Fruit fly (Drosophila melanogaster) whole organism, embryonic: ENCODE data around the gene Trhn.
A peak's percentile ranks its signal among the peaks of the same experiment; 100 is the strongest.

Experiments
- Atf3 ChIP-seq: fragments of 200-800 bp; sonication (Bioruptor generic); optimal IDR thresholded peaks from 3 replicates; lab custom pipeline; 2016; ENCODE audit warnings: missing biosample characterization, missing genetic modification characterization
- B-H1 ChIP-seq: fragments of 200-800 bp; sonication (Bioruptor generic); IDR thresholded peaks from 3 replicates; pipeline ENCODE4 v1.3.6; 2022; ENCODE audit warnings: missing biosample characterization, missing genetic modification characterization
- Blimp-1 ChIP-seq: fragments of 200-800 bp; sonication (Bioruptor generic); optimal IDR thresholded peaks from 3 replicates; lab custom pipeline; 2018; ENCODE audit warnings: missing biosample characterization, missing genetic modification characterization, mild to moderate bottlenecking, moderate library complexity, missing genetic modification reagents
- CG15514 ChIP-seq: fragments of 200-800 bp; sonication (Bioruptor generic); optimal IDR thresholded peaks from 3 replicates; lab custom pipeline; 2017; ENCODE audit warnings: missing biosample characterization, missing genetic modification characterization, mild to moderate bottlenecking, moderate library complexity, missing genetic modification reagents
- CG17359 ChIP-seq: fragments of 200-800 bp; sonication (Bioruptor generic); optimal IDR thresholded peaks from 3 replicates; lab custom pipeline; 2018; ENCODE audit warnings: missing biosample characterization, mild to moderate bottlenecking, missing genetic modification characterization, moderate library complexity
- CG18599 ChIP-seq: fragments of 200-800 bp; sonication (Bioruptor generic); optimal IDR thresholded peaks from 3 replicates; lab custom pipeline; 2017; ENCODE audit warnings: missing biosample characterization, missing genetic modification characterization, mild to moderate bottlenecking, moderate library complexity, missing genetic modification reagents
- CG2129 ChIP-seq: fragments of 200-800 bp; sonication (Bioruptor generic); IDR thresholded peaks from 2 replicates; pipeline ENCODE4 v1.3.6; 2022; ENCODE audit warnings: missing biosample characterization, missing genetic modification characterization; ENCODE audit not compliant: partially characterized antibody
- CG2678 ChIP-seq: fragments of 200-800 bp; sonication (Bioruptor generic); optimal IDR thresholded peaks from 3 replicates; lab custom pipeline; 2019; ENCODE audit warnings: missing biosample characterization, mild to moderate bottlenecking, missing genetic modification characterization, moderate library complexity
- CG3163 ChIP-seq: fragments of 200-800 bp; sonication (Bioruptor generic); optimal IDR thresholded peaks from 3 replicates; lab custom pipeline; 2016; ENCODE audit warnings: missing biosample characterization, missing genetic modification characterization
- CG42726 ChIP-seq: fragments of 200-800 bp; sonication (Bioruptor generic); IDR thresholded peaks from 2 replicates; pipeline ENCODE4 v1.3.6; 2022; ENCODE audit warnings: missing biosample characterization, missing genetic modification characterization; ENCODE audit not compliant: partially characterized antibody
- CG6254 ChIP-seq: fragments of 200-800 bp; sonication (Bioruptor generic); optimal IDR thresholded peaks from 3 replicates; lab custom pipeline; 2017; ENCODE audit warnings: mild to moderate bottlenecking, missing biosample characterization, missing genetic modification reagents, missing genetic modification characterization
- CG6272 ChIP-seq: fragments of 200-800 bp; sonication (Bioruptor generic); IDR thresholded peaks from 2 replicates; pipeline ENCODE4 v1.3.6; 2022; ENCODE audit warnings: missing biosample characterization, missing genetic modification characterization
- CG7271 ChIP-seq: fragments of 200-800 bp; sonication (Bioruptor generic); optimal IDR thresholded peaks from 2 replicates; lab custom pipeline; 2018; ENCODE audit warnings: missing biosample characterization, mild to moderate bottlenecking, missing genetic modification characterization, moderate library complexity
- Chrac-16 ChIP-seq: fragments of 200-800 bp; sonication (Bioruptor generic); optimal IDR thresholded peaks from 3 replicates; lab custom pipeline; 2016; ENCODE audit warnings: missing biosample characterization, missing genetic modification characterization
- Dad ChIP-seq: fragments of 200-800 bp; sonication (Bioruptor generic); optimal IDR thresholded peaks from 3 replicates; lab custom pipeline; 2016; ENCODE audit warnings: missing biosample characterization, missing genetic modification characterization
- Deaf1 ChIP-seq: fragments of 200-800 bp; optimal IDR thresholded peaks from 3 replicates; lab custom pipeline; 2019; ENCODE audit warnings: missing biosample characterization, mild to moderate bottlenecking, missing genetic modification characterization, moderate library complexity
- Drgx ChIP-seq: fragments of 200-800 bp; sonication (Bioruptor generic); IDR thresholded peaks from 2 replicates; pipeline ENCODE4 v1.3.6; 2022; ENCODE audit warnings: missing biosample characterization, missing genetic modification characterization
- Eip74EF ChIP-seq, 2 experiments: fragments of 200-800 bp in 1 of 2; fragments of >200 bp in 1 of 2; sonication (Bioruptor generic) in 1 of 2; optimal IDR thresholded peaks; 2 replicates each; lab custom pipeline; 2017 to 2019; ENCODE audit warnings: missing biosample characterization in 2 of 2, missing genetic modification characterization in 2 of 2, mild to moderate bottlenecking in 1 of 2, moderate library complexity in 1 of 2
- HLH54F ChIP-seq: fragments of 200-800 bp; sonication (Bioruptor generic); optimal IDR thresholded peaks from 3 replicates; lab custom pipeline; 2016; ENCODE audit warnings: missing biosample characterization, missing genetic modification characterization
- Hey ChIP-seq: fragments of 200-800 bp; sonication (Bioruptor generic); optimal IDR thresholded peaks from 3 replicates; lab custom pipeline; 2018; ENCODE audit warnings: missing biosample characterization, mild to moderate bottlenecking, missing genetic modification characterization
- Hsf ChIP-seq: fragments of 200-800 bp; sonication (Bioruptor generic); optimal IDR thresholded peaks from 3 replicates; lab custom pipeline; 2016; ENCODE audit warnings: missing biosample characterization, missing genetic modification characterization
- Lpt ChIP-seq: fragments of >200 bp; optimal IDR thresholded peaks from 2 replicates; lab custom pipeline; 2018; ENCODE audit warnings: missing biosample characterization, missing genetic modification characterization
- MESR4 ChIP-seq: fragments of 200-800 bp; sonication (Bioruptor generic); optimal IDR thresholded peaks from 2 replicates; lab custom pipeline; 2018; ENCODE audit warnings: missing biosample characterization, mild to moderate bottlenecking, missing genetic modification characterization, moderate library complexity
- Stat92E ChIP-seq, 3 experiments: fragments of >200 bp in 2 of 3; fragments of 200-800 bp in 1 of 3; sonication (Bioruptor generic) in 1 of 3; optimal IDR thresholded peaks; 2 replicates each; lab custom pipeline; 2017 to 2019; ENCODE audit warnings: missing biosample characterization in 3 of 3, missing genetic modification characterization in 3 of 3, mild to moderate bottlenecking in 1 of 3, moderate library complexity in 1 of 3
- Trl ChIP-seq, 3 experiments: fragments of >200 bp in 2 of 3; fragments of 200-800 bp in 1 of 3; sonication (Bioruptor generic) in 1 of 3; optimal IDR thresholded peaks; 2 replicates in 1 of 3; 3 replicates in 2 of 3; lab custom pipeline; 2016 to 2017; ENCODE audit warnings: missing biosample characterization in 1 of 3, missing genetic modification characterization in 1 of 3
- abd-A ChIP-seq: fragments of 200-800 bp; sonication (Bioruptor generic); optimal IDR thresholded peaks from 3 replicates; lab custom pipeline; 2019; ENCODE audit warnings: missing biosample characterization, mild to moderate bottlenecking, missing genetic modification characterization, moderate library complexity
- aop ChIP-seq: fragments of 200-800 bp; sonication (Bioruptor generic); IDR thresholded peaks from 2 replicates; pipeline ENCODE4 v1.3.6; 2022; ENCODE audit warnings: missing biosample characterization, missing genetic modification characterization
- bbx ChIP-seq: fragments of 200-800 bp; sonication (Bioruptor generic); IDR thresholded peaks from 2 replicates; pipeline ENCODE4 v1.3.6; 2022; ENCODE audit warnings: missing biosample characterization, missing genetic modification characterization; ENCODE audit not compliant: partially characterized antibody
- dmrt99B ChIP-seq: fragments of 200-800 bp; sonication (Bioruptor generic); optimal IDR thresholded peaks from 2 replicates; lab custom pipeline; 2018; ENCODE audit warnings: missing biosample characterization, mild to moderate bottlenecking, missing genetic modification characterization, moderate library complexity
- exex ChIP-seq: fragments of 200-800 bp; sonication (Bioruptor generic); optimal IDR thresholded peaks from 4 replicates; lab custom pipeline; 2018; ENCODE audit warnings: missing biosample characterization, mild to moderate bottlenecking, missing genetic modification characterization, moderate library complexity
- fd96Cb ChIP-seq: fragments of 200-800 bp; sonication (Bioruptor generic); optimal IDR thresholded peaks from 2 replicates; lab custom pipeline; 2018; ENCODE audit warnings: missing biosample characterization, mild to moderate bottlenecking, missing genetic modification characterization, moderate library complexity
- fru ChIP-seq: fragments of >200 bp; optimal IDR thresholded peaks from 2 replicates; lab custom pipeline; 2017
- grn ChIP-seq: fragments of 200-800 bp; sonication (Bioruptor generic); optimal IDR thresholded peaks from 3 replicates; lab custom pipeline; 2017; ENCODE audit warnings: missing biosample characterization, missing genetic modification characterization
- inv ChIP-seq: fragments of 200-800 bp; sonication (Bioruptor generic); IDR thresholded peaks from 2 replicates; pipeline ENCODE4 v1.3.6; 2022; ENCODE audit warnings: missing biosample characterization, missing genetic modification characterization; ENCODE audit not compliant: partially characterized antibody
- lab ChIP-seq: fragments of 200-800 bp; sonication (Bioruptor generic); optimal IDR thresholded peaks from 3 replicates; lab custom pipeline; 2017; ENCODE audit warnings: missing biosample characterization, missing genetic modification characterization, mild to moderate bottlenecking, moderate library complexity, missing genetic modification reagents
- lmd ChIP-seq: fragments of 200-800 bp; sonication (Bioruptor generic); IDR thresholded peaks from 2 replicates; pipeline ENCODE4 v1.3.6; 2022; ENCODE audit warnings: missing biosample characterization, missing genetic modification characterization
- lola ChIP-seq, 3 experiments: fragments of >200 bp in 2 of 3; fragments of 200-800 bp in 1 of 3; sonication (Bioruptor generic) in 1 of 3; optimal IDR thresholded peaks; 2 replicates each; lab custom pipeline; 2017 to 2019; ENCODE audit warnings: missing biosample characterization in 3 of 3, missing genetic modification characterization in 3 of 3, mild to moderate bottlenecking in 1 of 3, moderate library complexity in 1 of 3
- mam ChIP-seq: fragments of 200-800 bp; sonication (Bioruptor generic); optimal IDR thresholded peaks from 3 replicates; lab custom pipeline; 2016; ENCODE audit warnings: missing biosample characterization, missing genetic modification characterization
- pros ChIP-seq: fragments of 200-800 bp; sonication (Bioruptor generic); optimal IDR thresholded peaks from 3 replicates; lab custom pipeline; 2019; ENCODE audit warnings: missing biosample characterization, mild to moderate bottlenecking, missing genetic modification characterization, moderate library complexity
- ro ChIP-seq: fragments of 200-800 bp; sonication (Bioruptor generic); IDR thresholded peaks from 2 replicates; pipeline ENCODE4 v1.3.6; 2022; ENCODE audit warnings: missing biosample characterization, missing genetic modification characterization
- stc ChIP-seq: fragments of 200-800 bp; sonication (Bioruptor generic); IDR thresholded peaks from 2 replicates; pipeline ENCODE4 v1.3.6; 2022; ENCODE audit warnings: missing biosample characterization, missing genetic modification characterization
- sug ChIP-seq: fragments of 200-800 bp; optimal IDR thresholded peaks from 2 replicates; lab custom pipeline; 2019; ENCODE audit warnings: missing biosample characterization, mild to moderate bottlenecking, missing genetic modification characterization, moderate library complexity
- vvl ChIP-seq: fragments of 200-800 bp; sonication (Bioruptor generic); IDR thresholded peaks from 2 replicates; pipeline ENCODE4 v1.3.6; 2022; ENCODE audit warnings: missing biosample characterization, missing genetic modification characterization

Gene Trhn

dm6 chr3L:1216460-1216859 lies 23.5 kb upstream of the Trhn start (continued):
- TF ChIP-seq aop (GFP tag; lab: Robert Waterston, UW): no peak
- TF ChIP-seq CG15514 (GFP tag; lab: Kevin White, UChicago): no peak
- peak; percentile 62 for TF ChIP-seq CG17359
- 0 out of 2 replicates have a peak, but pooled peaks have one; percentile 17 for TF ChIP-seq stc (GFP tag; lab: Robert Waterston, UW)
- TF ChIP-seq MESR4 (GFP tag; lab: Kevin White, UChicago): no peak
- TF ChIP-seq CG2678 (tag; lab: Kevin White, UChicago): peak; percentile 60
- no peak for TF ChIP-seq mam
- TF ChIP-seq Hsf (GFP tag; lab: Kevin White, UChicago): peak; percentile 13
- TF ChIP-seq ro (GFP tag; lab: Robert Waterston, UW): no peak
- peak; percentile 58 for TF ChIP-seq lab
- peak; percentile 17 for TF ChIP-seq Chrac-16
- TF ChIP-seq, all 482 proteins: peak for 152

dm6 chr3L:1212571-1212970 lies 19.6 kb upstream of the Trhn start, which contains the start of gene LysE:
Gene LysE (plus strand): TSS chr3L:1212827.
- TF ChIP-seq CG2129 (GFP tag; lab: Robert Waterston, UW) (no peak), sug (tag; lab: Kevin White, UChicago) (peak; percentile 8), fd96Cb (tag; lab: Kevin White, UChicago) (no peak), CG18599 (GFP tag; lab: Kevin White, UChicago) (peak; percentile 21), CG3163 (GFP tag; lab: Kevin White, UChicago) (no peak), Deaf1 (tag; lab: Kevin White, UChicago) (no peak), grn (GFP tag; lab: Kevin White, UChicago) (peak; percentile 42), exex (tag; lab: Kevin White, UChicago) (peak; percentile 62), fru (lab: Kevin White, UChicago) (no peak), Dad (GFP tag; lab: Kevin White, UChicago) (no peak), CG6254 (GFP tag; lab: Kevin White, UChicago) (no peak), Hey (tag; lab: Kevin White, UChicago) (peak; percentile 45)

DNA sequence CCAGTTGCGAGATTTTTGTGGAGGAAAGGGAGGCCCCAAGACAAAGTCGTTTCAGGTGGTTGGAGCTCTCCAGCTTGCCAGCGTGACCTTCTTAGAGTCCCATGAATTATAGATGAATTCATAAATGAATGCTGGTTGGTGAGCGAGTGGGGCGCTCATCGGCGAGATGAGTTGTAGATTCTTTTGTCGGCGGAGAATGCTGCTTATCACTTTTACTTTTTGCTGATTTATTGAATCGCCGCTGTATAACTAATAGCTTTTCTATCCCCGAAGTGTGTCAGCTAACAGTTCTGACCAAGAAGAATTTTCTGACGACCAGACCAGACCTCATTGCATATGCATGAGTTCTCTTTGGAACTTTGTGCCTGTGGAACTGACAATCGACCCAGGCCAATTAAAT lies 19.1 kb upstream of the Trhn start:
- no peak for TF ChIP-seq bbx
- TF ChIP-seq Blimp-1 (GFP tag; lab: Kevin White, UChicago): peak; percentile 93
- TF ChIP-seq vvl: peak; percentile 67; the same call in 1 of the 2 replicates
- no peak for TF ChIP-seq lola (GFP tag; optimal IDR thresholded peaks at IDR 0.05; lab: Kevin White, UChicago)
- TF ChIP-seq abd-A (tag; lab: Kevin White, UChicago): peak; percentile 3
- TF ChIP-seq, all 482 proteins: peak for 3

DNA sequence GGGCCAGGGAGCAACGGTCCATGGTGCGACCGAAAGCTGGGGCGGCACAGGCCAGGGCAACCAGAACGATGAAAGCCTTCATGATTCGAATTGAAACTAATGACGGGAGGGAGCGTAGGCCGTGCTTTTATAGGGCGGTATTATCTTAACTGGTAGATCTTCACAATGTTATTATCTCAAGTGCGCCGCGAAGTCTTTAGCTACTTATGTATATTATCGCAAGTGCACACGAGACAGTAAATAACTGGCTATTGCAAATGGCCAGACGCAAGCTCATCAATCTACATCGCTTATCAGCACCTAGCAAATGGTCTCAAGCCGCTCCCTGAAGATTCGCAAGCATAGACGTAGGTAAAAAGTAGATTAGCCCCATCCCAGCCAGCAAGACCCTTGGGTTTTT lies 18.1 kb upstream of the Trhn start, which contains the start of gene LysD:
Gene LysD (minus strand): TSS at position 101 of the 400 bp plus-strand sequence.
- TF ChIP-seq dmrt99B (tag; lab: Kevin White, UChicago) (no peak), Drgx (GFP tag; lab: Robert Waterston, UW) (no peak), exex (tag; lab: Kevin White, UChicago) (peak; percentile 1)

DNA sequence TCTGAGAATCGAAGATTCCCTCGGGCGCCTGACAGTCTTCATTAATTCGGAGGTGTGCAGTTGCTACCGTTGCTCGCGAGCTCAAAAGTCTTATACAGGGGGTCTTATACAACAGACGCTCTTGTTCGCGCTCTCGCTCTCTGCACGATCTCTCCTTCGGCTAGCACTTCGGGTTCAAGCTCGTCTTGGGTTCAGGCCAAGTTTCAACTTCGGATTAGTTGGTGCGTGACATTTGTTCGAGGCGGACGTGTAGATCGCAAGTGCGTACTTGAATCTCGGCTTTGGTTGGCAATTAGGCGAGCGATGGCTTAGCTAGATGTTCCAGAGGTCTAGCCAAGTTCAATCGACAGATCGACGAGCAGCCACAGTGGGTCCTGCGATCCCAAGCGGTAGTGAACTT lies 15.2 kb upstream of the Trhn start:
- TF ChIP-seq Eip74EF (GFP tag; optimal IDR thresholded peaks at IDR 0.05; lab: Kevin White, UChicago) (no peak), Lpt (GFP tag; lab: Kevin White, UChicago) (no peak), CG42726 (GFP tag; lab: Robert Waterston, UW) (no peak), Stat92E (GFP tag; optimal IDR thresholded peaks at IDR 0.05; lab: Kevin White, UChicago) (no peak), pros (GFP tag; lab: Kevin White, UChicago) (peak; percentile 28), B-H1 (GFP tag; lab: Robert Waterston, UW) (no peak), Atf3 (GFP tag; lab: Kevin White, UChicago) (no peak), grn (GFP tag; lab: Kevin White, UChicago) (no peak), HLH54F (GFP tag; lab: Kevin White, UChicago) (no peak), CG6272 (no peak), lab (no peak), Trl (optimal IDR thresholded peaks at IDR 0.05; lab: Kevin White, UChicago) (peak; percentile 57 to 59), Trl (GFP tag; optimal IDR thresholded peaks at IDR 0.05; lab: Kevin White, UChicago) (no peak), lmd (GFP tag; lab: Robert Waterston, UW) (no peak), inv (GFP tag; lab: Robert Waterston, UW) (no peak), CG7271 (tag; lab: Kevin White, UChicago) (no peak)
